Fruit fly (Drosophila melanogaster) whole organism, wandering third instar larva: ENCODE data around the gene Grx1.

Experiments used
- CrebA ChIP-seq: fragments of 200-800 bp; sonication (Bioruptor generic); optimal IDR thresholded peaks from 2 replicates; lab custom pipeline; 2016; ENCODE audit warnings: missing biosample characterization, mild to moderate bottlenecking, missing genetic modification characterization, borderline replicate concordance
- Mio ChIP-seq: sonication (Bioruptor generic); optimal IDR thresholded peaks from 2 replicates; lab custom pipeline; 2016; ENCODE audit warnings: missing biosample characterization, missing genetic modification characterization
- OdsH ChIP-seq: fragments of 200-800 bp; sonication (Bioruptor generic); optimal IDR thresholded peaks from 2 replicates; lab custom pipeline; 2016; ENCODE audit warnings: missing biosample characterization, mild to moderate bottlenecking, missing genetic modification characterization
- br ChIP-seq: fragments of 200-800 bp; sonication (Bioruptor generic); optimal IDR thresholded peaks from 2 replicates; lab custom pipeline; 2016; ENCODE audit warnings: missing biosample characterization, missing genetic modification characterization
- brk ChIP-seq: fragments of 200-800 bp; sonication (Bioruptor generic); optimal IDR thresholded peaks from 2 replicates; lab custom pipeline; 2016; ENCODE audit warnings: missing biosample characterization, mild to moderate bottlenecking, missing genetic modification characterization
- dl ChIP-seq, 2 experiments: fragments of 175-275, 200-275 bp in 1 of 2; fragments of 200-275 bp in 1 of 2; sonication (Bioruptor generic); optimal IDR thresholded peaks; lab custom pipeline; 2018; ENCODE audit warnings: mild to moderate bottlenecking in 2 of 2, missing biosample characterization in 2 of 2, missing genetic modification characterization in 2 of 2, moderate library complexity in 2 of 2; ENCODE audit not compliant: partially characterized antibody in 2 of 2, insufficient read depth in 1 of 2
- h ChIP-seq: fragments of 200-800 bp; sonication (Bioruptor generic); optimal IDR thresholded peaks from 3 replicates; lab custom pipeline; 2016; ENCODE audit warnings: missing biosample characterization, mild to moderate bottlenecking, missing genetic modification characterization
- psq ChIP-seq: fragments of 200-800 bp; sonication (Bioruptor generic); optimal IDR thresholded peaks from 3 replicates; lab custom pipeline; 2017; ENCODE audit warnings: missing biosample characterization, mild to moderate bottlenecking, missing genetic modification characterization, moderate library complexity

- TF ChIP-seq h (GFP tag; lab: Kevin White, UChicago) (no peak), psq (GFP tag; lab: Kevin White, UChicago) (no peak), dl (GFP tag; optimal IDR thresholded peaks at IDR 0.05; lab: Kevin White, UChicago; ENCODE audit: insufficient read depth in 1 of 2, partially characterized antibody in 2 of 2) (no peak), CrebA (GFP tag; lab: Kevin White, UChicago) (no peak), Mio (no peak), br (GFP tag; lab: Kevin White, UChicago) (no peak), brk (GFP tag; lab: Kevin White, UChicago) (no peak), OdsH (no peak)
These were observed 48.3 kb downstream of the Grx1 start, which contains the start of gene CG6839 for dm6 chr3L:18917281-18917680.
